Worm (Caenorhabditis elegans): ENCODE results near the gene nop-1.

Gene nop-1

ce11 chrIII:5934138-5934658 is 24.3 kb upstream of the nop-1 start:
- TF ChIP-seq lsy-2 (tag; optimal IDR thresholded peaks at IDR 0.05) (peak in 1 of 2 experiments; percentile 9), C34F6.9 (tag; optimal IDR thresholded peaks at IDR 0.05) (peak; percentile 40), F13H6.1 (tag; optimal IDR thresholded peaks at IDR 0.05) (peak; percentile 24), mbf-1 (tag; optimal IDR thresholded peaks at IDR 0.05) (no peak)

DNA sequence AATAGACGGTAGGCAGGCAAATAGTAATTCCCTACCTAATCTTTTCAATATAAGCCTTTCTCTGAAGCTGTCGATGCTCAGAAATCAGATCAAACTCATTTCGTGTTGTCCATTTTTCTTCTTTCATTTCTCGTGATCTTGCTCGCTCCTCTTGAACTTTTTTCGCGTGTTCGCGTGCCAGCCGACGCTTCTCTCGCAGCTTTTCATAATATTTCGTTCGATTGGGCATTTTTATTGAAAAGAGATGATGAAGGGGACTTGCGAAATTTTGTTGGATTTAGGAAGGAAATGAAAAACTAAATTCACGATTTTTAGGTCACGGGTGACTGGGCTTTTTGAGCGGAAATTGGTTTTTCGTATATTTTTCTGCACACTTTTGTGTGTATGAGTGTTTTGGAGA is 21.5 kb upstream of the nop-1 start, which contains the start of gene EGAP1.1:
Gene EGAP1.1 (minus strand): TSS at position 229 of the 400 bp plus-strand sequence.
- TF ChIP-seq mdl-1 (tag; optimal IDR thresholded peaks at IDR 0.05) (no peak), Y55F3AM.14 (GFP tag; optimal IDR thresholded peaks at IDR 0.05) (no peak), ztf-11 (tag; optimal IDR thresholded peaks at IDR 0.05) (no peak), blmp-1 (tag; optimal IDR thresholded peaks at IDR 0.05; ENCODE audit: insufficient read depth) (no peak), skn-1 (tag; optimal IDR thresholded peaks at IDR 0.05) (no peak), nhr-11 (tag; optimal IDR thresholded peaks at IDR 0.05) (no peak), C34F6.9 (tag; optimal IDR thresholded peaks at IDR 0.05) (peak; percentile 2)

DNA sequence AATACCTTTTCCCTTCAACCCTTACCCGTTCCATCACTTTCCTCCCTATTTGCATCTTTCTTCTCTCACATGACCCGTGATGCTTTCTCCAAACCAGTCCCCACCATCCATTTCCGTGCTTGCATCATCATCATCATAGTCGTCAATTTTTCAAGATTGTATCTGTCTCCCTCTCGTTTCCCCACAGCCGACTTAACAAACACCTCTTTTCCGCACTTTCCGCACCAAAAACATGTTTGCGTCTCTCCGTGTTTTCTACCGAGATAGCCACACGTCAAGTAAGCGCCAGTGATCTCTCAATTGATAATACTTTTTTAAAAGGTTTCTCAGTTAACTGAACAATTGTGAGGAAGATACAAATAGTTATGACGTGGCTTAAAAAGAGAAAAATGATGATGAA is 20.5 kb upstream of the nop-1 start:
- TF ChIP-seq fos-1 (tag; optimal IDR thresholded peaks at IDR 0.05) (peak; percentile 86), sma-9 (GFP tag; optimal IDR thresholded peaks at IDR 0.05) (peak; percentile 84), sma-9 (tag; optimal IDR thresholded peaks at IDR 0.05) (no peak), mab-5 (tag; optimal IDR thresholded peaks at IDR 0.05) (peak; percentile 39), gmeb-1 (tag; optimal IDR thresholded peaks at IDR 0.05) (peak; percentile 54), R02D3.7 (tag; optimal IDR thresholded peaks at IDR 0.05) (no peak), Y55F3AM.14 (GFP tag; optimal IDR thresholded peaks at IDR 0.05) (peak; percentile 76), sma-3 (GFP tag; optimal IDR thresholded peaks at IDR 0.05) (peak; percentile 90), unc-55 (GFP tag; optimal IDR thresholded peaks at IDR 0.05) (peak; percentile 86), blmp-1 (tag; optimal IDR thresholded peaks at IDR 0.05; ENCODE audit: insufficient read depth) (peak; percentile 82), C34F6.9 (tag; optimal IDR thresholded peaks at IDR 0.05) (peak; percentile 66), sem-4 (tag; optimal IDR thresholded peaks at IDR 0.05) (peak; percentile 71), unc-39 (tag; optimal IDR thresholded peaks at IDR 0.05) (no peak), F13H6.1 (tag; optimal IDR thresholded peaks at IDR 0.05) (peak; percentile 63), crh-2 (tag; optimal IDR thresholded peaks at IDR 0.05) (peak; percentile 87), skn-1 (tag; optimal IDR thresholded peaks at IDR 0.05) (no peak), nhr-77 (tag; optimal IDR thresholded peaks at IDR 0.05) (no peak), elt-3 (tag; optimal IDR thresholded peaks at IDR 0.05) (no peak), nhr-25 (tag; optimal IDR thresholded peaks at IDR 0.05) (peak; percentile 95), lin-39 (tag; optimal IDR thresholded peaks at IDR 0.05) (peak; percentile 69), ztf-4 (tag; optimal IDR thresholded peaks at IDR 0.05) (peak; percentile 64), zag-1 (tag; optimal IDR thresholded peaks at IDR 0.05) (peak; percentile 28), nhr-129 (tag; optimal IDR thresholded peaks at IDR 0.05) (peak; percentile 98), ama-1 (optimal IDR thresholded peaks at IDR 0.05) (no peak), unc-62 (GFP tag; optimal IDR thresholded peaks at IDR 0.05) (peak; percentile 54), ceh-16 (tag; optimal IDR thresholded peaks at IDR 0.05) (peak; percentile 70), mbf-1 (tag; optimal IDR thresholded peaks at IDR 0.05) (no peak), nhr-6 (tag; optimal IDR thresholded peaks at IDR 0.05) (peak; percentile 65), egl-27 (tag; optimal IDR thresholded peaks at IDR 0.05) (peak; percentile 88), lsy-2 (tag; optimal IDR thresholded peaks at IDR 0.05) (peak in 1 of 2 experiments; percentile 75), nhr-21 (tag; optimal IDR thresholded peaks at IDR 0.05) (peak; percentile 95), mdl-1 (tag; optimal IDR thresholded peaks at IDR 0.05) (peak in 1 of 2 experiments; percentile 50), peb-1 (tag; optimal IDR thresholded peaks at IDR 0.05) (no peak)

ce11 chrIII:5938790-5939452 is 19.6 kb upstream of the nop-1 start:
- TF ChIP-seq ama-1 (optimal IDR thresholded peaks at IDR 0.05) (no peak), elt-1 (tag; optimal IDR thresholded peaks at IDR 0.05) (no peak), egl-27 (tag; optimal IDR thresholded peaks at IDR 0.05) (no peak), gmeb-1 (tag; optimal IDR thresholded peaks at IDR 0.05) (peak; percentile 13), blmp-1 (tag; optimal IDR thresholded peaks at IDR 0.05; ENCODE audit: insufficient read depth) (no peak), lsy-2 (tag; optimal IDR thresholded peaks at IDR 0.05) (no peak), unc-62 (GFP tag; optimal IDR thresholded peaks at IDR 0.05) (no peak), nhr-237 (tag; optimal IDR thresholded peaks at IDR 0.05) (no peak), sma-3 (GFP tag; optimal IDR thresholded peaks at IDR 0.05) (no peak), fos-1 (tag; optimal IDR thresholded peaks at IDR 0.05) (peak; percentile 55)

Data from whole organism, L2 larva.